Worm (Caenorhabditis elegans) whole organism, young adult: ENCODE measurements around the gene dhhc-8.

Experiments
- B0035.1 ChIP-seq: sonication (generic microtip); optimal IDR thresholded peaks from 2 replicates; lab custom pipeline; 2016; ENCODE audit warnings: missing genetic modification characterization, mild to moderate bottlenecking, missing compliant biosample characterization, missing genotype, missing genetic modification reagents
- C17E4.6 ChIP-seq: fragments of 200-800 bp; sonication (Bioruptor generic); IDR thresholded peaks from 2 replicates; pipeline ENCODE4 v1.3.6; 2022; ENCODE audit warnings: missing genetic modification reagents, missing genetic modification characterization, missing compliant biosample characterization
- F10E7.11 ChIP-seq: sonication (generic microtip); optimal IDR thresholded peaks from 2 replicates; lab custom pipeline; 2017; ENCODE audit warnings: mild to moderate bottlenecking, missing genetic modification characterization, moderate library complexity, missing compliant biosample characterization
- F37B4.10 ChIP-seq: fragments of 200-800 bp; sonication (Bioruptor generic); IDR thresholded peaks from 2 replicates; pipeline ENCODE4 v1.3.6; 2022; ENCODE audit warnings: missing genetic modification characterization, missing compliant biosample characterization
- F39B2.1 ChIP-seq: fragments of 200-800 bp; sonication (Bioruptor generic); IDR thresholded peaks from 2 replicates; pipeline ENCODE4 v1.3.6; 2022; ENCODE audit warnings: missing genetic modification reagents, missing genetic modification characterization, missing compliant biosample characterization
- F49E8.2 ChIP-seq: sonication (generic microtip); optimal IDR thresholded peaks from 3 replicates; lab custom pipeline; 2017; ENCODE audit warnings: missing genetic modification characterization, mild to moderate bottlenecking, missing compliant biosample characterization, antibody characterized with exemption, moderate library complexity; ENCODE audit not compliant: insufficient read depth
- F57C9.4 ChIP-seq: sonication (generic microtip); optimal IDR thresholded peaks from 2 replicates; lab custom pipeline; 2017; ENCODE audit warnings: mild to moderate bottlenecking, missing genetic modification characterization, missing compliant biosample characterization
- T07F8.4 ChIP-seq: sonication (generic microtip); optimal IDR thresholded peaks from 2 replicates; lab custom pipeline; 2016; ENCODE audit warnings: mild to moderate bottlenecking, missing genetic modification characterization, moderate library complexity, missing compliant biosample characterization
- Y53G8AR.9 ChIP-seq: fragments of 200-800 bp; sonication (Bioruptor generic); conservative IDR thresholded peaks from 2 replicates; pipeline ENCODE4 v1.3.6; 2022; ENCODE audit warnings: missing genetic modification reagents, missing genetic modification characterization, missing compliant biosample characterization
- Y56A3A.18 ChIP-seq: fragments of 200-800 bp; sonication (Bioruptor generic); IDR thresholded peaks from 2 replicates; pipeline ENCODE4 v1.3.6; 2022; ENCODE audit warnings: missing genetic modification reagents, missing genetic modification characterization, missing compliant biosample characterization
- Y95B8A.8 ChIP-seq: fragments of 200-800 bp; sonication (Bioruptor generic); IDR thresholded peaks from 2 replicates; pipeline ENCODE4 v1.3.6; 2022; ENCODE audit warnings: missing genetic modification reagents, missing genetic modification characterization, missing compliant biosample characterization
- ZK185.1 ChIP-seq: sonication (generic microtip); optimal IDR thresholded peaks from 2 replicates; lab custom pipeline; 2016; ENCODE audit warnings: mild to moderate bottlenecking, missing genetic modification characterization, missing compliant biosample characterization; ENCODE audit not compliant: poor library complexity, severe bottlenecking
- atf-7 ChIP-seq: sonication (generic microtip); optimal IDR thresholded peaks from 2 replicates; lab custom pipeline; 2017; ENCODE audit warnings: mild to moderate bottlenecking, missing genetic modification characterization, missing compliant biosample characterization
- athp-1 ChIP-seq: sonication (generic microtip); optimal IDR thresholded peaks from 2 replicates; lab custom pipeline; 2017; ENCODE audit warnings: mild to moderate bottlenecking, missing genetic modification characterization, missing compliant biosample characterization
- attf-3 ChIP-seq: fragments of 200-800 bp; sonication (Bioruptor generic); conservative IDR thresholded peaks from 2 replicates; pipeline ENCODE4 v1.3.6; 2022; ENCODE audit warnings: missing genetic modification reagents, missing genetic modification characterization, missing compliant biosample characterization
- bed-2 ChIP-seq: fragments of 200-800 bp; sonication (Bioruptor generic); IDR thresholded peaks from 2 replicates; pipeline ENCODE4 v1.3.6; 2022; ENCODE audit warnings: missing genetic modification reagents, missing genetic modification characterization, missing compliant biosample characterization
- ccch-3 ChIP-seq: fragments of 200-800 bp; sonication (Bioruptor generic); optimal IDR thresholded peaks from 2 replicates; lab custom pipeline; 2018; ENCODE audit warnings: mild to moderate bottlenecking, missing genetic modification characterization, missing compliant biosample characterization
- cebp-1 ChIP-seq, 2 experiments: fragments of 200-800 bp in 1 of 2; sonication (Bioruptor generic) in 1 of 2; sonication (generic microtip) in 1 of 2; IDR thresholded peaks in 1 of 2; optimal IDR thresholded peaks in 1 of 2; 2 replicates each; pipeline versions ENCODE4 v1.3.6 to Lab custom; 2017 to 2022; ENCODE audit warnings: missing compliant biosample characterization in 2 of 2, missing genetic modification characterization in 2 of 2, mild to moderate bottlenecking in 1 of 2, missing genetic modification reagents in 1 of 2, moderate library complexity in 1 of 2
- ceh-27 ChIP-seq: fragments of 200-800 bp; sonication (Bioruptor generic); optimal IDR thresholded peaks from 2 replicates; lab custom pipeline; 2018; ENCODE audit warnings: mild to moderate bottlenecking, missing genetic modification characterization, moderate library complexity, missing compliant biosample characterization
- ceh-79 ChIP-seq: sonication (generic microtip); optimal IDR thresholded peaks from 2 replicates; lab custom pipeline; 2017; ENCODE audit warnings: mild to moderate bottlenecking, missing genetic modification characterization, missing compliant biosample characterization
- ceh-91 ChIP-seq: fragments of 200-800 bp; sonication (Bioruptor generic); IDR thresholded peaks from 2 replicates; pipeline ENCODE4 v1.3.6; 2022; ENCODE audit warnings: missing genetic modification reagents, missing genetic modification characterization, missing compliant biosample characterization
- die-1 ChIP-seq: sonication (generic microtip); optimal IDR thresholded peaks from 2 replicates; lab custom pipeline; 2016; ENCODE audit warnings: missing genotype, mild to moderate bottlenecking, missing genetic modification characterization, missing compliant biosample characterization
- dox-1 ChIP-seq: fragments of 200-800 bp; sonication (Bioruptor generic); IDR thresholded peaks from 2 replicates; pipeline ENCODE4 v1.3.6; 2022; ENCODE audit warnings: missing genetic modification reagents, missing genetic modification characterization, missing compliant biosample characterization
- dpl-1 ChIP-seq: fragments of 150-350 bp; optimal IDR thresholded peaks from 2 replicates; lab custom pipeline; 2014; ENCODE audit warnings: missing biosample characterization, missing genetic modification reagents, missing genetic modification characterization
- efl-1 ChIP-seq: fragments of 150-350 bp; optimal IDR thresholded peaks from 2 replicates; lab custom pipeline; 2014; ENCODE audit warnings: missing biosample characterization, missing genetic modification reagents, missing genetic modification characterization
- egrh-3 ChIP-seq: fragments of 200-800 bp; sonication (Bioruptor generic); IDR thresholded peaks from 2 replicates; pipeline ENCODE4 v1.3.6; 2022; ENCODE audit warnings: missing genetic modification reagents, missing genetic modification characterization, missing compliant biosample characterization
- ekl-4 ChIP-seq: fragments of 200-800 bp; sonication (Bioruptor generic); IDR thresholded peaks from 2 replicates; pipeline ENCODE4 v1.3.6; 2022; ENCODE audit warnings: missing genetic modification reagents, missing genetic modification characterization, missing compliant biosample characterization
- ets-4 ChIP-seq: fragments of 200-800 bp; sonication (Bioruptor generic); optimal IDR thresholded peaks from 2 replicates; lab custom pipeline; 2018; ENCODE audit warnings: mild to moderate bottlenecking, missing genetic modification characterization, missing compliant biosample characterization
- him-1 ChIP-seq: sonication (generic microtip); optimal IDR thresholded peaks from 2 replicates; lab custom pipeline; 2016; ENCODE audit warnings: missing genotype, missing genetic modification reagents, missing genetic modification characterization, missing compliant biosample characterization
- lag-1 ChIP-seq: fragments of 200-800 bp; sonication (Bioruptor generic); IDR thresholded peaks from 2 replicates; pipeline ENCODE4 v1.3.6; 2022; ENCODE audit warnings: missing genetic modification reagents, missing genetic modification characterization, missing compliant biosample characterization
- let-526 ChIP-seq: fragments of 200-800 bp; sonication (Bioruptor generic); IDR thresholded peaks from 2 replicates; pipeline ENCODE4 v1.3.6; 2022; ENCODE audit warnings: missing genetic modification reagents, missing genetic modification characterization, missing compliant biosample characterization
- lin-26 ChIP-seq: fragments of 200-800 bp; sonication (Bioruptor generic); IDR thresholded peaks from 2 replicates; pipeline ENCODE4 v1.3.6; 2022; ENCODE audit warnings: missing genetic modification reagents, missing genetic modification characterization, missing compliant biosample characterization
- lin-35 ChIP-seq, 3 experiments: fragments of 150-350 bp in 2 of 3; sonication (generic microtip) in 1 of 3; optimal IDR thresholded peaks; 2 replicates each; lab custom pipeline; 2014 to 2018; ENCODE audit warnings: missing biosample characterization in 3 of 3, missing genetic modification characterization in 3 of 3, missing genetic modification reagents in 3 of 3
- lir-1 ChIP-seq: fragments of 200-800 bp; sonication (Bioruptor generic); conservative IDR thresholded peaks from 2 replicates; pipeline ENCODE4 v1.3.6; 2022; ENCODE audit warnings: missing genetic modification reagents, missing genetic modification characterization, missing compliant biosample characterization
- lsy-27 ChIP-seq: sonication (generic microtip); optimal IDR thresholded peaks from 2 replicates; lab custom pipeline; 2017; ENCODE audit warnings: missing genetic modification characterization, mild to moderate bottlenecking, missing compliant biosample characterization, antibody characterized with exemption, missing genotype, borderline replicate concordance; ENCODE audit not compliant: insufficient read depth
- mes-4 ChIP-seq: sonication (generic microtip); optimal IDR thresholded peaks from 2 replicates; lab custom pipeline; 2016; ENCODE audit warnings: missing genotype, missing genetic modification characterization, missing compliant biosample characterization
- nfya-2 ChIP-seq: fragments of 200-800 bp; sonication (Bioruptor generic); IDR thresholded peaks from 2 replicates; pipeline ENCODE4 v1.3.6; 2022; ENCODE audit warnings: missing genetic modification reagents, missing genetic modification characterization, missing compliant biosample characterization
- nfyb-1 ChIP-seq: fragments of 200-800 bp; sonication (Bioruptor generic); IDR thresholded peaks from 2 replicates; pipeline ENCODE4 v1.3.6; 2022; ENCODE audit warnings: missing genetic modification reagents, missing genetic modification characterization, missing compliant biosample characterization
- nhr-27 ChIP-seq: fragments of 200-800 bp; sonication (Bioruptor generic); optimal IDR thresholded peaks from 2 replicates; lab custom pipeline; 2018; ENCODE audit warnings: mild to moderate bottlenecking, missing genetic modification characterization, moderate library complexity, missing compliant biosample characterization
- snpc-1.1 ChIP-seq: sonication (generic microtip); optimal IDR thresholded peaks from 2 replicates; lab custom pipeline; 2017; ENCODE audit warnings: missing genetic modification characterization, mild to moderate bottlenecking, missing compliant biosample characterization, antibody characterized with exemption, moderate library complexity, missing genotype, missing genetic modification reagents; ENCODE audit not compliant: insufficient read depth
- snpc-3.4 ChIP-seq: sonication (generic microtip); optimal IDR thresholded peaks from 2 replicates; lab custom pipeline; 2017; ENCODE audit warnings: missing genetic modification characterization, mild to moderate bottlenecking, missing compliant biosample characterization, antibody characterized with exemption, moderate library complexity, missing genotype, missing genetic modification reagents
- somi-1 ChIP-seq: fragments of 200-800 bp; sonication (Bioruptor generic); optimal IDR thresholded peaks from 2 replicates; lab custom pipeline; 2018; ENCODE audit warnings: mild to moderate bottlenecking, missing genetic modification characterization, missing compliant biosample characterization
- unc-62 ChIP-seq: fragments of 150-350 bp; optimal IDR thresholded peaks from 2 replicates; lab custom pipeline; 2014; ENCODE audit warnings: missing biosample characterization, missing genetic modification reagents, missing genetic modification characterization
- zim-3 ChIP-seq: sonication (generic microtip); optimal IDR thresholded peaks from 2 replicates; lab custom pipeline; 2017; ENCODE audit warnings: mild to moderate bottlenecking, missing genetic modification characterization, moderate library complexity, missing compliant biosample characterization
- ztf-18 ChIP-seq: sonication (generic microtip); optimal IDR thresholded peaks from 2 replicates; lab custom pipeline; 2016; ENCODE audit warnings: missing genotype, mild to moderate bottlenecking, missing genetic modification characterization, missing compliant biosample characterization
- ztf-28 ChIP-seq: fragments of 200-800 bp; sonication (Bioruptor generic); IDR thresholded peaks from 2 replicates; pipeline ENCODE4 v1.3.6; 2022; ENCODE audit warnings: missing genetic modification reagents, missing genetic modification characterization, missing compliant biosample characterization
- ztf-3 ChIP-seq: fragments of 200-800 bp; sonication (Bioruptor generic); optimal IDR thresholded peaks from 2 replicates; lab custom pipeline; 2018; ENCODE audit warnings: mild to moderate bottlenecking, missing genetic modification characterization, missing compliant biosample characterization

The dhhc-8 gene

ce11 chrIII:13062414-13062965, 44.9 kb upstream of the dhhc-8 start (continued):
- 0 out of 2 replicates have a peak, but pooled peaks have one; percentile 57 for TF ChIP-seq lin-26 (GFP tag; lab: Robert Waterston, UW)
- peak; percentile 52; the same call in 1 of the 2 replicates for TF ChIP-seq ekl-4 (GFP tag; lab: Robert Waterston, UW)
- no peak for TF ChIP-seq ceh-91 (GFP tag; lab: Robert Waterston, UW)
- peak; percentile 61 for TF ChIP-seq snpc-3.4 (tag; lab: Kevin White, UChicago)
- peak; percentile 30 for TF ChIP-seq ZK185.1 (tag; lab: Kevin White, UChicago)
- TF ChIP-seq F49E8.2 (tag; lab: Kevin White, UChicago), result no peak
- no peak for TF ChIP-seq unc-62 (GFP tag; lab: Kevin White, UChicago)
- TF ChIP-seq attf-3, result no peak
- no peak for TF ChIP-seq F10E7.11 (tag; lab: Kevin White, UChicago)
- TF ChIP-seq dox-1 (GFP tag; lab: Robert Waterston, UW), result peak; percentile 56
- TF ChIP-seq egrh-3 (GFP tag; lab: Robert Waterston, UW), result peak; percentile 74
- TF ChIP-seq ceh-79 (tag; lab: Kevin White, UChicago), result peak; percentile 14
- TF ChIP-seq ets-4, result no peak
- TF ChIP-seq ztf-18 (tag; lab: Kevin White, UChicago), result no peak
- peak; percentile 4 for TF ChIP-seq T07F8.4 (tag; lab: Kevin White, UChicago)
- TF ChIP-seq bed-2, result no peak
- no peak for TF ChIP-seq F57C9.4 (tag; lab: Kevin White, UChicago)
- no peak for TF ChIP-seq ccch-3 (GFP tag; lab: Kevin White, UChicago)
- TF ChIP-seq snpc-1.1 (tag; lab: Kevin White, UChicago), result peak; percentile 10
- peak; percentile 65 for TF ChIP-seq B0035.1
- peak; percentile 9 for TF ChIP-seq athp-1 (tag; lab: Kevin White, UChicago)
- no peak for TF ChIP-seq mes-4 (tag; lab: Kevin White, UChicago)
- no peak for TF ChIP-seq zim-3 (tag; lab: Kevin White, UChicago)
- peak in 1 of 3 experiments; percentile 70 for TF ChIP-seq lin-35 (GFP tag; optimal IDR thresholded peaks at IDR 0.05; lab: Kevin White, UChicago)
- no peak for TF ChIP-seq lag-1 (GFP tag; lab: Robert Waterston, UW)
- TF ChIP-seq Y56A3A.18 (GFP tag; lab: Robert Waterston, UW), result no peak
- no peak for TF ChIP-seq C17E4.6 (GFP tag; lab: Robert Waterston, UW)
- TF ChIP-seq ztf-3, result peak; percentile 34
- no peak for TF ChIP-seq dpl-1 (GFP tag; lab: Kevin White, UChicago)
- TF ChIP-seq Y53G8AR.9, result 0 out of 2 replicates have a peak, but pooled peaks have one; percentile 19
- peak; percentile 39 for TF ChIP-seq atf-7 (tag; lab: Kevin White, UChicago)
- no peak for TF ChIP-seq F37B4.10 (GFP tag; lab: Robert Waterston, UW)
- TF ChIP-seq nfya-2, result no peak
- TF ChIP-seq him-1 (tag; lab: Kevin White, UChicago), result no peak
- TF ChIP-seq F39B2.1 (GFP tag; lab: Robert Waterston, UW), result no peak
- TF ChIP-seq Y95B8A.8, result no peak
- TF ChIP-seq ztf-28, result no peak
- 0 out of 2 replicates have a peak, but pooled peaks have one; percentile 58 for TF ChIP-seq let-526 (GFP tag; lab: Robert Waterston, UW)
- peak; percentile 82 for TF ChIP-seq somi-1 (GFP tag; lab: Kevin White, UChicago)
- TF ChIP-seq nfyb-1, result peak; percentile 78
- peak; percentile 56 for TF ChIP-seq die-1 (tag; lab: Kevin White, UChicago)
- TF ChIP-seq nhr-27, result no peak
- no peak for TF ChIP-seq cebp-1 (GFP tag; IDR thresholded peaks at IDR 0.05; lab: Robert Waterston, UW)
- TF ChIP-seq cebp-1 (tag; optimal IDR thresholded peaks at IDR 0.05; lab: Kevin White, UChicago), result peak; percentile 83
- no peak for TF ChIP-seq efl-1 (GFP tag; lab: Kevin White, UChicago)
- peak; percentile 96 for TF ChIP-seq ceh-27
- peak; percentile 54; the same call in 1 of the 2 replicates for TF ChIP-seq lir-1 (GFP tag; lab: Robert Waterston, UW)
- TF ChIP-seq lsy-27 (tag; lab: Kevin White, UChicago), result no peak
